Fruit fly (Drosophila melanogaster) whole organism, embryonic: ENCODE measurements around the gene Torsin.

Experiments used
- BEAF-32 ChIP-seq: fragments of 200-800 bp; sonication (Bioruptor generic); optimal IDR thresholded peaks from 3 replicates; lab custom pipeline; 2017; ENCODE audit warnings: missing biosample characterization, missing genetic modification characterization, mild to moderate bottlenecking, moderate library complexity, missing genetic modification reagents
- Bgb ChIP-seq: fragments of 200-800 bp; sonication (Bioruptor generic); IDR thresholded peaks from 2 replicates; pipeline ENCODE4 v1.3.6; 2022; ENCODE audit warnings: missing biosample characterization, missing genetic modification characterization; ENCODE audit not compliant: partially characterized antibody
- CG10209 ChIP-seq: fragments of 200-800 bp; sonication (Bioruptor generic); optimal IDR thresholded peaks from 3 replicates; lab custom pipeline; 2017; ENCODE audit warnings: missing biosample characterization, mild to moderate bottlenecking, missing genetic modification characterization, missing genetic modification reagents
- CG10267 ChIP-seq: fragments of 200-800 bp; sonication (Bioruptor generic); optimal IDR thresholded peaks from 2 replicates; lab custom pipeline; 2018; ENCODE audit warnings: missing biosample characterization, mild to moderate bottlenecking, missing genetic modification characterization, moderate library complexity
- CG10431 ChIP-seq: fragments of 200-800 bp; sonication (Bioruptor generic); optimal IDR thresholded peaks from 3 replicates; lab custom pipeline; 2018; ENCODE audit warnings: missing biosample characterization, mild to moderate bottlenecking, missing genetic modification characterization
- CG12769 ChIP-seq: fragments of 200-800 bp; sonication (Bioruptor generic); optimal IDR thresholded peaks from 2 replicates; lab custom pipeline; 2019; ENCODE audit warnings: missing biosample characterization, mild to moderate bottlenecking, missing genetic modification characterization, moderate library complexity
- CG13287 ChIP-seq: fragments of 200-800 bp; sonication (Bioruptor generic); IDR thresholded peaks from 2 replicates; pipeline ENCODE4 v1.3.6; 2022; ENCODE audit warnings: missing biosample characterization, missing genetic modification characterization; ENCODE audit not compliant: partially characterized antibody
- CG13894 ChIP-seq: fragments of 200-800 bp; sonication (Bioruptor generic); optimal IDR thresholded peaks from 3 replicates; lab custom pipeline; 2018; ENCODE audit warnings: missing biosample characterization, mild to moderate bottlenecking, missing genetic modification characterization, moderate library complexity
- CG14860 ChIP-seq: fragments of 200-800 bp; sonication (Bioruptor generic); IDR thresholded peaks from 3 replicates; pipeline ENCODE4 v1.3.6; 2022; ENCODE audit warnings: missing biosample characterization, missing genetic modification characterization; ENCODE audit not compliant: partially characterized antibody
- CG16813 ChIP-seq: fragments of 200-800 bp; sonication (Bioruptor generic); IDR thresholded peaks from 3 replicates; pipeline ENCODE4 v1.3.6; 2022; ENCODE audit warnings: missing biosample characterization, missing genetic modification characterization; ENCODE audit not compliant: partially characterized antibody
- CG2116 ChIP-seq: fragments of 200-800 bp; sonication (Bioruptor generic); optimal IDR thresholded peaks from 3 replicates; lab custom pipeline; 2018; ENCODE audit warnings: missing biosample characterization, mild to moderate bottlenecking, missing genetic modification characterization
- CG2129 ChIP-seq: fragments of 200-800 bp; sonication (Bioruptor generic); IDR thresholded peaks from 2 replicates; pipeline ENCODE4 v1.3.6; 2022; ENCODE audit warnings: missing biosample characterization, missing genetic modification characterization; ENCODE audit not compliant: partially characterized antibody
- CG3065 ChIP-seq: fragments of 200-800 bp; sonication (Bioruptor generic); optimal IDR thresholded peaks from 2 replicates; lab custom pipeline; 2016; ENCODE audit warnings: missing biosample characterization, missing genetic modification characterization
- CG34224 ChIP-seq: fragments of 200-800 bp; sonication (Bioruptor generic); IDR thresholded peaks from 3 replicates; pipeline ENCODE4 v1.3.6; 2022; ENCODE audit warnings: missing biosample characterization, missing genetic modification characterization; ENCODE audit not compliant: partially characterized antibody
- CG7963 ChIP-seq: fragments of 200-800 bp; sonication (Bioruptor generic); IDR thresholded peaks from 3 replicates; pipeline ENCODE4 v1.3.6; 2022; ENCODE audit warnings: missing biosample characterization, missing genetic modification characterization; ENCODE audit not compliant: partially characterized antibody
- Dp ChIP-seq: fragments of 200-800 bp; sonication (Bioruptor generic); optimal IDR thresholded peaks from 2 replicates; lab custom pipeline; 2018; ENCODE audit warnings: missing biosample characterization, mild to moderate bottlenecking, missing genetic modification characterization, moderate library complexity
- Dref ChIP-seq: fragments of 200-800 bp; sonication (Bioruptor generic); IDR thresholded peaks from 2 replicates; pipeline ENCODE4 v1.3.6; 2022; ENCODE audit warnings: missing biosample characterization, missing genetic modification characterization
- E2f2 ChIP-seq: fragments of 200-800 bp; sonication (Bioruptor generic); IDR thresholded peaks from 2 replicates; pipeline ENCODE4 v1.3.6; 2022; ENCODE audit warnings: missing biosample characterization, missing genetic modification characterization
- HLH4C ChIP-seq: fragments of 200-800 bp; sonication (Bioruptor generic); IDR thresholded peaks from 3 replicates; pipeline ENCODE4 v1.3.6; 2022; ENCODE audit warnings: missing biosample characterization, missing genetic modification characterization; ENCODE audit not compliant: partially characterized antibody
- Nf-YB ChIP-seq: fragments of 200-800 bp; sonication (Bioruptor generic); optimal IDR thresholded peaks from 3 replicates; lab custom pipeline; 2019; ENCODE audit warnings: missing biosample characterization, mild to moderate bottlenecking, missing genetic modification characterization, moderate library complexity
- Nf-YC ChIP-seq: fragments of 200-800 bp; optimal IDR thresholded peaks from 3 replicates; lab custom pipeline; 2019; ENCODE audit warnings: missing biosample characterization, mild to moderate bottlenecking, missing genetic modification characterization, moderate library complexity
- Opbp ChIP-seq: fragments of 200-800 bp; sonication (Bioruptor generic); IDR thresholded peaks from 3 replicates; pipeline ENCODE4 v1.3.6; 2022; ENCODE audit warnings: missing biosample characterization, missing genetic modification characterization; ENCODE audit not compliant: partially characterized antibody
- Six4 ChIP-seq: fragments of 200-800 bp; sonication (Bioruptor generic); optimal IDR thresholded peaks from 2 replicates; lab custom pipeline; 2016; ENCODE audit warnings: missing biosample characterization, missing genetic modification characterization
- Sry-δ ChIP-seq: fragments of 200-800 bp; sonication (Bioruptor generic); optimal IDR thresholded peaks from 2 replicates; lab custom pipeline; 2016; ENCODE audit warnings: missing biosample characterization, missing genetic modification characterization
- amos ChIP-seq: fragments of 200-800 bp; sonication (Bioruptor generic); IDR thresholded peaks from 2 replicates; pipeline ENCODE4 v1.3.6; 2022; ENCODE audit warnings: missing biosample characterization, missing genetic modification characterization; ENCODE audit not compliant: partially characterized antibody
- ato ChIP-seq: fragments of 200-800 bp; sonication (Bioruptor generic); IDR thresholded peaks from 2 replicates; pipeline ENCODE4 v1.3.6; 2022; ENCODE audit warnings: missing biosample characterization, missing genetic modification characterization; ENCODE audit not compliant: partially characterized antibody
- bbx ChIP-seq: fragments of 200-800 bp; sonication (Bioruptor generic); IDR thresholded peaks from 2 replicates; pipeline ENCODE4 v1.3.6; 2022; ENCODE audit warnings: missing biosample characterization, missing genetic modification characterization; ENCODE audit not compliant: partially characterized antibody
- caup ChIP-seq: fragments of 200-800 bp; sonication (Bioruptor generic); optimal IDR thresholded peaks from 3 replicates; lab custom pipeline; 2017; ENCODE audit warnings: missing biosample characterization, mild to moderate bottlenecking, missing genetic modification characterization, moderate library complexity; ENCODE audit not compliant: severe bottlenecking
- chinmo ChIP-seq: fragments of 200-800 bp; sonication (Bioruptor generic); IDR thresholded peaks from 4 replicates; pipeline ENCODE4 v1.3.6; 2022; ENCODE audit warnings: missing biosample characterization, missing genetic modification characterization; ENCODE audit not compliant: partially characterized antibody
- ems ChIP-seq: fragments of 200-800 bp; sonication (Bioruptor generic); optimal IDR thresholded peaks from 3 replicates; lab custom pipeline; 2016; ENCODE audit warnings: missing biosample characterization, missing genetic modification characterization
- exex ChIP-seq: fragments of 200-800 bp; sonication (Bioruptor generic); optimal IDR thresholded peaks from 4 replicates; lab custom pipeline; 2018; ENCODE audit warnings: missing biosample characterization, mild to moderate bottlenecking, missing genetic modification characterization, moderate library complexity
- gsb ChIP-seq: fragments of 200-800 bp; sonication (Bioruptor generic); IDR thresholded peaks from 2 replicates; pipeline ENCODE4 v1.3.6; 2022; ENCODE audit warnings: missing biosample characterization, missing genetic modification characterization
- inv ChIP-seq: fragments of 200-800 bp; sonication (Bioruptor generic); IDR thresholded peaks from 2 replicates; pipeline ENCODE4 v1.3.6; 2022; ENCODE audit warnings: missing biosample characterization, missing genetic modification characterization; ENCODE audit not compliant: partially characterized antibody
- knrl ChIP-seq: fragments of 200-800 bp; sonication (Bioruptor generic); IDR thresholded peaks from 3 replicates; pipeline ENCODE4 v1.3.6; 2022; ENCODE audit warnings: missing biosample characterization, missing genetic modification characterization; ENCODE audit not compliant: partially characterized antibody
- mld ChIP-seq: fragments of 200-800 bp; sonication (Bioruptor generic); IDR thresholded peaks from 3 replicates; pipeline ENCODE4 v1.3.6; 2022; ENCODE audit warnings: missing biosample characterization, missing genetic modification characterization; ENCODE audit not compliant: partially characterized antibody
- nom ChIP-seq: fragments of 200-800 bp; sonication (Bioruptor generic); optimal IDR thresholded peaks from 2 replicates; lab custom pipeline; 2017; ENCODE audit warnings: missing biosample characterization, missing genetic modification characterization, mild to moderate bottlenecking, moderate library complexity, missing genetic modification reagents
- pzg ChIP-seq: fragments of 200-800 bp; sonication (Bioruptor generic); optimal IDR thresholded peaks from 3 replicates; lab custom pipeline; 2018; ENCODE audit warnings: missing biosample characterization, mild to moderate bottlenecking, missing genetic modification characterization, moderate library complexity
- seq ChIP-seq: fragments of 200-800 bp; sonication (Bioruptor generic); IDR thresholded peaks from 2 replicates; pipeline ENCODE4 v1.3.6; 2022; ENCODE audit warnings: missing biosample characterization, missing genetic modification characterization
- slbo ChIP-seq: fragments of 200-800 bp; sonication (Bioruptor generic); IDR thresholded peaks from 2 replicates; pipeline ENCODE4 v1.3.6; 2022; ENCODE audit warnings: missing biosample characterization, missing genetic modification characterization
- sna ChIP-seq: fragments of 200-800 bp; sonication (Bioruptor generic); IDR thresholded peaks from 2 replicates; pipeline ENCODE4 v1.3.6; 2022; ENCODE audit warnings: missing biosample characterization, missing genetic modification characterization; ENCODE audit not compliant: partially characterized antibody
- stwl ChIP-seq: fragments of 200-800 bp; sonication (Bioruptor generic); optimal IDR thresholded peaks from 3 replicates; lab custom pipeline; 2018; ENCODE audit warnings: missing biosample characterization, mild to moderate bottlenecking, missing genetic modification characterization, moderate library complexity
- tap ChIP-seq: fragments of 200-800 bp; optimal IDR thresholded peaks from 3 replicates; lab custom pipeline; 2019; ENCODE audit warnings: missing biosample characterization, mild to moderate bottlenecking, missing genetic modification characterization, moderate library complexity
- tna ChIP-seq: fragments of 200-800 bp; sonication (Bioruptor generic); IDR thresholded peaks from 2 replicates; pipeline ENCODE4 v1.3.6; 2022; ENCODE audit warnings: missing biosample characterization, missing genetic modification characterization; ENCODE audit not compliant: partially characterized antibody
- vnd ChIP-seq: fragments of 200-800 bp; sonication (Bioruptor generic); IDR thresholded peaks from 3 replicates; pipeline ENCODE4 v1.3.6; 2022; ENCODE audit warnings: missing biosample characterization, missing genetic modification characterization; ENCODE audit not compliant: partially characterized antibody
- zen2 ChIP-seq: fragments of 200-800 bp; sonication (Bioruptor generic); IDR thresholded peaks from 3 replicates; pipeline ENCODE4 v1.3.6; 2022; ENCODE audit warnings: missing biosample characterization, missing genetic modification characterization; ENCODE audit not compliant: partially characterized antibody

Gene Torsin

dm6 chrX:4647316-4648046 is 2.4 kb downstream of the Torsin start, which contains the start of the genes HLH4C and mRpL30:
TSS of gene HLH4C (minus strand) at chrX:4647414.
TSS of gene mRpL30 (plus strand) at chrX:4647871.
- TF ChIP-seq ato (GFP tag; lab: Robert Waterston, UW) (peak; percentile 97), Nf-YB (peak; percentile 95), CG2116 (peak; percentile 20), sna (GFP tag; lab: Robert Waterston, UW) (peak; percentile 81), CG7963 (GFP tag; lab: Robert Waterston, UW) (peak; percentile 98), vnd (GFP tag; lab: Robert Waterston, UW) (peak; percentile 87), CG13287 (GFP tag; lab: Robert Waterston, UW) (peak; percentile 81), tap (tag; lab: Kevin White, UChicago) (no peak), stwl (peak; percentile 63), CG12769 (tag; lab: Kevin White, UChicago) (no peak), amos (GFP tag; lab: Robert Waterston, UW) (peak; percentile 81; the same call in 1 of the 2 replicates), CG16813 (GFP tag; lab: Robert Waterston, UW) (peak; percentile 81), Sry-δ (peak; percentile 8), CG13894 (no peak), slbo (GFP tag; lab: Robert Waterston, UW) (no peak), CG2129 (GFP tag; lab: Robert Waterston, UW) (0 out of 2 replicates have a peak, but pooled peaks have one; percentile 20), CG10209 (GFP tag; lab: Kevin White, UChicago) (no peak), zen2 (peak; percentile 91), pzg (GFP tag; lab: Kevin White, UChicago) (peak; percentile 45), bbx (GFP tag; lab: Robert Waterston, UW) (peak; percentile 98), Six4 (GFP tag; lab: Kevin White, UChicago) (no peak), ems (no peak), CG34224 (GFP tag; lab: Robert Waterston, UW) (peak; percentile 90), exex (peak; percentile 6), tna (peak; percentile 99), gsb (GFP tag; lab: Robert Waterston, UW) (no peak), BEAF-32 (peak; percentile 40), nom (GFP tag; lab: Kevin White, UChicago) (no peak), seq (peak; percentile 61; the same call in 1 of the 2 replicates), Dp (GFP tag; lab: Kevin White, UChicago) (peak; percentile 80), inv (GFP tag; lab: Robert Waterston, UW) (peak; percentile 60), chinmo (peak; percentile 96), knrl (GFP tag; lab: Robert Waterston, UW) (0 out of 3 replicates have a peak, but pooled peaks have one; percentile 27), caup (no peak), Bgb (GFP tag; lab: Robert Waterston, UW) (peak; percentile 90), Dref (GFP tag; lab: Robert Waterston, UW) (peak; percentile 68), CG3065 (GFP tag; lab: Kevin White, UChicago) (no peak), Opbp (GFP tag; lab: Robert Waterston, UW) (peak; percentile 95; the same call in 2 of the 3 replicates), CG14860 (GFP tag; lab: Robert Waterston, UW) (peak; percentile 93), E2f2 (peak; percentile 78), Nf-YC (tag; lab: Kevin White, UChicago) (peak; percentile 94), mld (GFP tag; lab: Robert Waterston, UW) (peak; percentile 98), CG10267 (peak; percentile 29), CG10431 (GFP tag; lab: Kevin White, UChicago) (no peak), HLH4C (GFP tag; lab: Robert Waterston, UW) (peak; percentile 100)
